Fruit fly (Drosophila melanogaster): ENCODE measurements around the gene GstO2.

DNA sequence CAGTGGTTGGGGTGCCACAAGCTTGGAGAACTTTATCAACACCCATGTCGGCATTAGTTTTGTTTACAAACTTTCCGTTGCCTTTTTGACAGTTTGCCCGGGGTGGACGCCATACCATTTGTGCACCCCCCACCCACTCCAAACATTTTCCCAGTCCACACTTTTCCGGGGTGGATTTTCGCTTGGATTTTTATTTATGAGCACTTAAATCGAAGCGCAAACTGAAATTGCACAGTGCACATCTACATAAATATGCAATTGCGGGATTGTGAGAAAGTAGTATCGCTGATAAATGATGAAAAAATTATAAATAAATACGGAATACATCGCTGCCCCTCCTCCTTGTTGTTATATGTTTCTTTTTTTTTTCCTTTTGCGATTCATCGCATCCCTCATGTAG is 17.2 kb upstream of the GstO2 start:
- TF ChIP-seq kay (GFP tag; ENCODE audit: borderline replicate concordance) (no peak), Crg-1 (GFP tag; optimal IDR thresholded peaks at IDR 0.05) (no peak), pad (GFP tag; optimal IDR thresholded peaks at IDR 0.05) (no peak), CG33017 (tag; optimal IDR thresholded peaks at IDR 0.05) (no peak), bab1 (GFP tag; optimal IDR thresholded peaks at IDR 0.05) (no peak), Hr96 (GFP tag; optimal IDR thresholded peaks at IDR 0.05) (no peak), ovo (GFP tag; optimal IDR thresholded peaks at IDR 0.05) (no peak), cic (GFP tag; optimal IDR thresholded peaks at IDR 0.05) (no peak), cnc (optimal IDR thresholded peaks at IDR 0.05) (no peak), CG1620 (GFP tag; optimal IDR thresholded peaks at IDR 0.05) (no peak), CG14711 (tag; optimal IDR thresholded peaks at IDR 0.05) (no peak)

Data from whole organism, adult.